Worm (Caenorhabditis elegans): ENCODE results near the gene C10C6.3.
"Not testable (repeated sequence)": the region's sequence is repeated elsewhere in the genome, so short reads cannot be mapped to it uniquely, and the experiment has no call there.

DNA sequence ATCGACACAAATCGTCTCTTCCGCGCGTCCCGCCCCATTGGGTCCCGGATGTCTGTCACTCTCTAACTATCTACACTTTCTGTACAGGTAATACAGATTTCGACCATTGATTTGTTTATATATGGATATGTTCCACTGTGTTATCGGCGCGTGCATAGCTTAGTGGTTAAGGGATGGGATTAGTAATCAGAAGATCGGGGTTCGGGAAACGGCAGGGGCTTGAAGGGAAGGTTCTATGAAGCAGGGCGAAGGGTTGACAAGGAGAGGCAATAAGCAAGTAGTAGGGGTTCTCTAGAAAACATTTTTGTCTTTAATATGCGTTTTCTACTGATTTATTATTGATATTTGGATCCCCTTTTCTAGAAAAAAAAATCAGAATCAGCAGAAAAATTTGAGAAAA, 32.3 kb upstream of the C10C6.3 start:
- TF ChIP-seq zag-1 (tag; optimal IDR thresholded peaks at IDR 0.05); lin-13 (GFP tag; optimal IDR thresholded peaks at IDR 0.05); dmd-9 (GFP tag; IDR thresholded peaks at IDR 0.05); mdl-1 (tag; optimal IDR thresholded peaks at IDR 0.05); dpl-1 (GFP tag; optimal IDR thresholded peaks at IDR 0.05); spr-1 (tag; optimal IDR thresholded peaks at IDR 0.05); ZK546.5 (tag; optimal IDR thresholded peaks at IDR 0.05); snpc-1.2 (GFP tag; IDR thresholded peaks at IDR 0.05); unc-39 (tag; optimal IDR thresholded peaks at IDR 0.05); mxl-3 (GFP tag; optimal IDR thresholded peaks at IDR 0.05); nhr-28 (tag; optimal IDR thresholded peaks at IDR 0.05); unc-130 (GFP tag; optimal IDR thresholded peaks at IDR 0.05): not testable (repeated sequence)

All from whole organism, L4 larva.